Fruit fly (Drosophila melanogaster): ENCODE data around the gene PGRP-LD.

PGRP-LD gene

DNA sequence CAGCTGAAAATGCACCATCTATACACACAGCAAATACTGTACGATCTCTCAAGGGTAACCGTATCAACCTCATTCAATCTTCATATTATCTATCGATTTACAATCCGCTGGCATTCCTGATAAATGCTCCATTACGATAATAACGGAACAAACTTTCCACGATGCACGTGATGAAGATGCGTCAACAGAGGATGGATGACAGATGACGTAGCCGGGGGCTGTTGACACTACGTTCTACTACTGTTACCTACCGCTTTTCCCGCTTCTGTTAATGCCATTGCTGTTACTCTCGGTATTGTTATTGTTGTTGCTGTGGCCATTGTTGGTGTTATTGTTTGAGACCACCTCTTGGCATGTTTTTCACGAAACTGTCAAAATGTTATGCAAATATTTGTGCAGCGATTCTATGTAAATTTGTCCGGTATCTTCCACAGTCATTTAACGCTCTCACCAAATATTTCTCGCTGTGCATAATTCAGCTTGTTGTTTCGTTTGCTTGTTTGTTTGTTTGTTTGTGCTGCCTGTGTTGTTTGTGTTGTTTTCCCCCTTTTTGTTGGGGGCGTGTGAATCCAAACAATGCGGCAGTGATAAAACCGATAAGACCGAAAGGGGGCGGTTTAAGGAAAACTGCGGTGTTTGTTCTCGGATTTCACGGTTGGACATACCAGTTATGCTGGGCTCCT lies 44.1 kb downstream of the PGRP-LD start (continued):
- TF ChIP-seq Stat92E (GFP tag; optimal IDR thresholded peaks at IDR 0.05) (no peak), Dll (GFP tag; IDR thresholded peaks at IDR 0.05; ENCODE audit: partially characterized antibody) (no peak), mirr (GFP tag; optimal IDR thresholded peaks at IDR 0.05) (peak; percentile 55), seq (GFP tag; IDR thresholded peaks at IDR 0.05) (peak; percentile 64; the same call in 1 of the 2 replicates), lilli (GFP tag; optimal IDR thresholded peaks at IDR 0.05) (peak; percentile 44), CG5180 (GFP tag; optimal IDR thresholded peaks at IDR 0.05) (peak; percentile 85), CkIIα-i1 (GFP tag; IDR thresholded peaks at IDR 0.05) (no peak), nerfin-2 (GFP tag; IDR thresholded peaks at IDR 0.05; ENCODE audit: partially characterized antibody) (no peak), CG11398 (GFP tag; optimal IDR thresholded peaks at IDR 0.05) (peak; percentile 93), CG10543 (GFP tag; optimal IDR thresholded peaks at IDR 0.05) (peak; percentile 61), CHES-1-like (GFP tag; optimal IDR thresholded peaks at IDR 0.05) (peak; percentile 81), Rx (GFP tag; IDR thresholded peaks at IDR 0.05) (no peak), CG8281 (tag; optimal IDR thresholded peaks at IDR 0.05) (peak; percentile 68), CG31224 (GFP tag; IDR thresholded peaks at IDR 0.05) (0 out of 2 replicates have a peak, but pooled peaks have one; percentile 21), CG15011 (GFP tag; optimal IDR thresholded peaks at IDR 0.05) (peak; percentile 78), CG1647 (GFP tag; optimal IDR thresholded peaks at IDR 0.05) (peak; percentile 78), br (optimal IDR thresholded peaks at IDR 0.05) (no peak), CG43689 (GFP tag; IDR thresholded peaks at IDR 0.05) (no peak), CG6654 (GFP tag; optimal IDR thresholded peaks at IDR 0.05) (peak; percentile 56), CG8765 (GFP tag; IDR thresholded peaks at IDR 0.05) (no peak), CG13287 (GFP tag; IDR thresholded peaks at IDR 0.05; ENCODE audit: partially characterized antibody) (no peak), CG12299 (tag; optimal IDR thresholded peaks at IDR 0.05) (peak; percentile 54), CG14014 (GFP tag; IDR thresholded peaks at IDR 0.05) (peak; percentile 57; the same call in 1 of the 2 replicates), bsh (GFP tag; optimal IDR thresholded peaks at IDR 0.05) (peak in 1 of 2 experiments; percentile 89), CG11696 (GFP tag; IDR thresholded peaks at IDR 0.05) (peak; percentile 43; the same call in 1 of the 2 replicates), CG10654 (GFP tag; optimal IDR thresholded peaks at IDR 0.05) (peak; percentile 85), Adf1 (GFP tag; IDR thresholded peaks at IDR 0.05) (no peak), tna (GFP tag; IDR thresholded peaks at IDR 0.05; ENCODE audit: partially characterized antibody) (no peak), ara (GFP tag; IDR thresholded peaks at IDR 0.05) (peak; percentile 88), CG4424 (GFP tag; optimal IDR thresholded peaks at IDR 0.05) (peak; percentile 87), bbx (GFP tag; IDR thresholded peaks at IDR 0.05; ENCODE audit: partially characterized antibody) (no peak), Sry-β (GFP tag; optimal IDR thresholded peaks at IDR 0.05) (peak; percentile 72), CG7963 (GFP tag; IDR thresholded peaks at IDR 0.05; ENCODE audit: partially characterized antibody) (no peak), CG2875 (GFP tag; optimal IDR thresholded peaks at IDR 0.05) (peak; percentile 93), E2f2 (GFP tag; IDR thresholded peaks at IDR 0.05) (peak; percentile 40; the same call in 1 of the 2 replicates), Taf1 (GFP tag; IDR thresholded peaks at IDR 0.05) (no peak), ato (GFP tag; IDR thresholded peaks at IDR 0.05; ENCODE audit: partially characterized antibody) (no peak), CG30403 (GFP tag; optimal IDR thresholded peaks at IDR 0.05) (peak; percentile 43), CG10431 (GFP tag; optimal IDR thresholded peaks at IDR 0.05) (peak; percentile 79), CTCF (GFP tag; optimal IDR thresholded peaks at IDR 0.05) (peak; percentile 68), CG15601 (tag; optimal IDR thresholded peaks at IDR 0.05) (peak; percentile 89), ssp (GFP tag; IDR thresholded peaks at IDR 0.05) (0 out of 2 replicates have a peak, but pooled peaks have one; percentile 19), kay (GFP tag; optimal IDR thresholded peaks at IDR 0.05) (peak; percentile 53), gsb (GFP tag; IDR thresholded peaks at IDR 0.05) (no peak; the same call in 1 of the 2 replicates), trem (tag; optimal IDR thresholded peaks at IDR 0.05) (peak; percentile 72), gcm (GFP tag; optimal IDR thresholded peaks at IDR 0.05) (peak; percentile 66), Hr78 (GFP tag; optimal IDR thresholded peaks at IDR 0.05) (peak in 1 of 2 experiments; percentile 14), CG42726 (GFP tag; IDR thresholded peaks at IDR 0.05; ENCODE audit: partially characterized antibody) (no peak), Rfx (GFP tag; IDR thresholded peaks at IDR 0.05) (peak; percentile 59; the same call in 1 of the 2 replicates)
